Worm (Caenorhabditis elegans): ENCODE measurements around the gene irg-6.

- TF ChIP-seq ztf-11 (tag; optimal IDR thresholded peaks at IDR 0.05) (no peak), elt-3 (tag; optimal IDR thresholded peaks at IDR 0.05) (no peak), fos-1 (tag; optimal IDR thresholded peaks at IDR 0.05) (peak; percentile 90), unc-62 (GFP tag; optimal IDR thresholded peaks at IDR 0.05) (no peak), nhr-12 (tag; optimal IDR thresholded peaks at IDR 0.05) (no peak), blmp-1 (tag; optimal IDR thresholded peaks at IDR 0.05; ENCODE audit: insufficient read depth) (no peak), crh-2 (tag; optimal IDR thresholded peaks at IDR 0.05) (peak; percentile 41), mab-5 (tag; optimal IDR thresholded peaks at IDR 0.05) (no peak), ceh-82 (tag; optimal IDR thresholded peaks at IDR 0.05) (no peak), egl-27 (tag; optimal IDR thresholded peaks at IDR 0.05) (no peak)
These were observed 21.5 kb upstream of the irg-6 start, which contains the start of the genes cld-1 and dod-21 for ce11 chrIV:12936221-12936776.

Data from whole organism, L2 larva.